Fruit fly (Drosophila melanogaster) whole organism, prepupa: ENCODE results near the gene CG7920.

Experiments used
- CG10631 ChIP-seq: fragments of 200-800 bp; sonication (Bioruptor generic); optimal IDR thresholded peaks from 2 replicates; lab custom pipeline; 2016; ENCODE audit warnings: missing biosample characterization, missing genetic modification characterization
- CG11762 ChIP-seq: fragments of 200-800 bp; sonication (Bioruptor generic); optimal IDR thresholded peaks from 3 replicates; lab custom pipeline; 2016; ENCODE audit warnings: missing biosample characterization, missing genetic modification characterization; ENCODE audit not compliant: insufficient read depth
- CG11902 ChIP-seq: fragments of 200-800 bp; sonication (Bioruptor generic); optimal IDR thresholded peaks from 3 replicates; lab custom pipeline; 2016; ENCODE audit warnings: missing biosample characterization, missing genetic modification characterization
- CG16779 ChIP-seq: fragments of 200-800 bp; sonication (Bioruptor generic); optimal IDR thresholded peaks from 3 replicates; lab custom pipeline; 2017; ENCODE audit warnings: missing biosample characterization, mild to moderate bottlenecking, missing genetic modification characterization
- CG3032 ChIP-seq: fragments of 200-800 bp; optimal IDR thresholded peaks from 2 replicates; lab custom pipeline; 2019; ENCODE audit warnings: missing biosample characterization, mild to moderate bottlenecking, missing genetic modification characterization, moderate library complexity
- CG31627 ChIP-seq: fragments of 200-800 bp; sonication (Bioruptor generic); optimal IDR thresholded peaks from 3 replicates; lab custom pipeline; 2016; ENCODE audit warnings: missing biosample characterization, missing genetic modification characterization
- CG34406 ChIP-seq: fragments of 200-800 bp; sonication (Bioruptor generic); optimal IDR thresholded peaks from 3 replicates; lab custom pipeline; 2016; ENCODE audit warnings: missing biosample characterization, missing genetic modification characterization
- CG3919 ChIP-seq: fragments of 200-800 bp; sonication (Bioruptor generic); optimal IDR thresholded peaks from 3 replicates; lab custom pipeline; 2016; ENCODE audit warnings: missing biosample characterization, missing genetic modification characterization
- CG4318 ChIP-seq: fragments of 200-800 bp; sonication (Bioruptor generic); optimal IDR thresholded peaks from 3 replicates; lab custom pipeline; 2017; ENCODE audit warnings: missing biosample characterization, mild to moderate bottlenecking, missing genetic modification characterization
- CG6163 ChIP-seq: fragments of 200-800 bp; sonication (Bioruptor generic); IDR thresholded peaks from 3 replicates; pipeline ENCODE4 v1.3.6; 2022; ENCODE audit warnings: missing biosample characterization, missing genetic modification characterization
- CG6276 ChIP-seq: fragments of 200-800 bp; sonication (Bioruptor generic); optimal IDR thresholded peaks from 2 replicates; lab custom pipeline; 2017; ENCODE audit warnings: missing biosample characterization, mild to moderate bottlenecking, missing genetic modification characterization
- CG6792 ChIP-seq: fragments of 200-800 bp; sonication (Bioruptor generic); optimal IDR thresholded peaks from 3 replicates; lab custom pipeline; 2016; ENCODE audit warnings: missing biosample characterization, missing genetic modification characterization
- CG6808 ChIP-seq: fragments of 200-800 bp; sonication (Bioruptor generic); optimal IDR thresholded peaks from 3 replicates; lab custom pipeline; 2017; ENCODE audit warnings: missing biosample characterization, missing genetic modification characterization, mild to moderate bottlenecking, moderate library complexity, missing genetic modification reagents
- CG6854 ChIP-seq: fragments of 200-800 bp; sonication (Bioruptor generic); optimal IDR thresholded peaks from 2 replicates; lab custom pipeline; 2017; ENCODE audit warnings: missing biosample characterization, mild to moderate bottlenecking, missing genetic modification characterization
- CG7368 ChIP-seq: fragments of 200-800 bp; sonication (Bioruptor generic); optimal IDR thresholded peaks from 3 replicates; lab custom pipeline; 2016; ENCODE audit warnings: missing biosample characterization, missing genetic modification characterization
- CG8119 ChIP-seq: fragments of 200-800 bp; sonication (Bioruptor generic); IDR thresholded peaks from 3 replicates; pipeline ENCODE4 v1.3.6; 2022; ENCODE audit warnings: missing biosample characterization, missing genetic modification characterization
- CG9139 ChIP-seq: fragments of 200-800 bp; sonication (Bioruptor generic); optimal IDR thresholded peaks from 3 replicates; lab custom pipeline; 2017; ENCODE audit warnings: missing biosample characterization, mild to moderate bottlenecking, missing genetic modification characterization
- Eip78C ChIP-seq: fragments of 200-800 bp; sonication (Bioruptor generic); peaks from one replicate; lab custom pipeline; 2016; ENCODE audit warnings: missing biosample characterization, missing genetic modification characterization
- Eip93F ChIP-seq: fragments of 200-800 bp; sonication (Bioruptor generic); optimal IDR thresholded peaks from 2 replicates; lab custom pipeline; 2016; ENCODE audit warnings: missing biosample characterization, mild to moderate bottlenecking, missing genetic modification characterization
- Gug ChIP-seq: fragments of 200-800 bp; sonication (Bioruptor generic); IDR thresholded peaks from 2 replicates; pipeline ENCODE4 v1.3.6; 2022; ENCODE audit warnings: missing biosample characterization, missing genetic modification characterization
- Hr38 ChIP-seq: sonication (Bioruptor generic); optimal IDR thresholded peaks from 2 replicates; lab custom pipeline; 2016; ENCODE audit warnings: missing biosample characterization, missing genetic modification characterization
- Hr39 ChIP-seq: fragments of 200-800 bp; sonication (Bioruptor generic); optimal IDR thresholded peaks from 2 replicates; lab custom pipeline; 2016; ENCODE audit warnings: missing biosample characterization, missing genetic modification characterization
- Lpt ChIP-seq: fragments of 200-800 bp; sonication (Bioruptor generic); optimal IDR thresholded peaks from 3 replicates; lab custom pipeline; 2016; ENCODE audit warnings: missing biosample characterization, missing genetic modification characterization
- Met ChIP-seq: fragments of 200-800 bp; sonication (Bioruptor generic); optimal IDR thresholded peaks from 3 replicates; lab custom pipeline; 2016; ENCODE audit warnings: missing biosample characterization, missing genetic modification characterization
- OdsH ChIP-seq: fragments of 200-800 bp; sonication (Bioruptor generic); optimal IDR thresholded peaks from 3 replicates; lab custom pipeline; 2016; ENCODE audit warnings: missing biosample characterization, missing genetic modification characterization
- Sox102F ChIP-seq: fragments of 200-800 bp; sonication (Bioruptor generic); optimal IDR thresholded peaks from 2 replicates; lab custom pipeline; 2016; ENCODE audit warnings: missing biosample characterization, mild to moderate bottlenecking, missing genetic modification characterization
- Sox14 ChIP-seq: fragments of 200-800 bp; sonication (Bioruptor generic); optimal IDR thresholded peaks from 3 replicates; lab custom pipeline; 2016; ENCODE audit warnings: missing biosample characterization, missing genetic modification characterization
- Sox15 ChIP-seq: fragments of 200-800 bp; sonication (Bioruptor generic); optimal IDR thresholded peaks from 3 replicates; lab custom pipeline; 2016; ENCODE audit warnings: missing biosample characterization, missing genetic modification characterization
- cyc ChIP-seq: fragments of 200-800 bp; sonication (Bioruptor generic); optimal IDR thresholded peaks from 3 replicates; lab custom pipeline; 2016; ENCODE audit warnings: missing biosample characterization, missing genetic modification characterization
- dsx ChIP-seq: fragments of 200-800 bp; optimal IDR thresholded peaks from 3 replicates; lab custom pipeline; 2019; ENCODE audit warnings: missing biosample characterization, mild to moderate bottlenecking, missing genetic modification characterization, moderate library complexity; ENCODE audit not compliant: poor library complexity, severe bottlenecking
- eg ChIP-seq: fragments of 200-800 bp; sonication (Bioruptor generic); IDR thresholded peaks from 3 replicates; pipeline ENCODE4 v1.3.6; 2022; ENCODE audit warnings: missing biosample characterization, missing genetic modification characterization
- esn ChIP-seq: fragments of 200-800 bp; sonication (Bioruptor generic); optimal IDR thresholded peaks from 2 replicates; lab custom pipeline; 2016; ENCODE audit warnings: missing biosample characterization, mild to moderate bottlenecking, missing genetic modification characterization, moderate library complexity
- fd59A ChIP-seq: fragments of 200-800 bp; sonication (Bioruptor generic); optimal IDR thresholded peaks from 2 replicates; lab custom pipeline; 2017; ENCODE audit warnings: missing biosample characterization, mild to moderate bottlenecking, missing genetic modification characterization, missing genetic modification reagents
- fkh ChIP-seq: fragments of 200-800 bp; sonication (Bioruptor generic); optimal IDR thresholded peaks from 3 replicates; lab custom pipeline; 2017; ENCODE audit warnings: missing biosample characterization, mild to moderate bottlenecking, missing genetic modification characterization, moderate library complexity
- lz ChIP-seq: fragments of 200-800 bp; sonication (Bioruptor generic); optimal IDR thresholded peaks from 3 replicates; lab custom pipeline; 2016; ENCODE audit warnings: missing biosample characterization, missing genetic modification characterization
- salr ChIP-seq, 2 experiments: fragments of 200-800 bp; sonication (Bioruptor generic); optimal IDR thresholded peaks; 3 replicates each; lab custom pipeline; 2016 to 2018; ENCODE audit warnings: missing biosample characterization in 2 of 2, missing genetic modification characterization in 2 of 2, mild to moderate bottlenecking in 1 of 2
- spab ChIP-seq: fragments of 200-800 bp; sonication (Bioruptor generic); optimal IDR thresholded peaks from 2 replicates; lab custom pipeline; 2017; ENCODE audit warnings: missing biosample characterization, mild to moderate bottlenecking, missing genetic modification characterization, missing genetic modification reagents
- ss ChIP-seq, 2 experiments: fragments of 200-800 bp; sonication (Bioruptor generic); optimal IDR thresholded peaks; 2 replicates in 1 of 2; 3 replicates in 1 of 2; lab custom pipeline; 2017 to 2018; ENCODE audit warnings: mild to moderate bottlenecking in 2 of 2, missing biosample characterization in 2 of 2, missing genetic modification characterization in 2 of 2, moderate library complexity in 1 of 2
- svp ChIP-seq: fragments of 200-800 bp; sonication (Bioruptor generic); peaks from one replicate; lab custom pipeline; 2016; ENCODE audit warnings: missing biosample characterization, missing genetic modification characterization
- topi ChIP-seq: fragments of 200-800 bp; sonication (Bioruptor generic); optimal IDR thresholded peaks from 3 replicates; lab custom pipeline; 2016; ENCODE audit warnings: missing biosample characterization, missing genetic modification characterization

CG7920 gene

DNA sequence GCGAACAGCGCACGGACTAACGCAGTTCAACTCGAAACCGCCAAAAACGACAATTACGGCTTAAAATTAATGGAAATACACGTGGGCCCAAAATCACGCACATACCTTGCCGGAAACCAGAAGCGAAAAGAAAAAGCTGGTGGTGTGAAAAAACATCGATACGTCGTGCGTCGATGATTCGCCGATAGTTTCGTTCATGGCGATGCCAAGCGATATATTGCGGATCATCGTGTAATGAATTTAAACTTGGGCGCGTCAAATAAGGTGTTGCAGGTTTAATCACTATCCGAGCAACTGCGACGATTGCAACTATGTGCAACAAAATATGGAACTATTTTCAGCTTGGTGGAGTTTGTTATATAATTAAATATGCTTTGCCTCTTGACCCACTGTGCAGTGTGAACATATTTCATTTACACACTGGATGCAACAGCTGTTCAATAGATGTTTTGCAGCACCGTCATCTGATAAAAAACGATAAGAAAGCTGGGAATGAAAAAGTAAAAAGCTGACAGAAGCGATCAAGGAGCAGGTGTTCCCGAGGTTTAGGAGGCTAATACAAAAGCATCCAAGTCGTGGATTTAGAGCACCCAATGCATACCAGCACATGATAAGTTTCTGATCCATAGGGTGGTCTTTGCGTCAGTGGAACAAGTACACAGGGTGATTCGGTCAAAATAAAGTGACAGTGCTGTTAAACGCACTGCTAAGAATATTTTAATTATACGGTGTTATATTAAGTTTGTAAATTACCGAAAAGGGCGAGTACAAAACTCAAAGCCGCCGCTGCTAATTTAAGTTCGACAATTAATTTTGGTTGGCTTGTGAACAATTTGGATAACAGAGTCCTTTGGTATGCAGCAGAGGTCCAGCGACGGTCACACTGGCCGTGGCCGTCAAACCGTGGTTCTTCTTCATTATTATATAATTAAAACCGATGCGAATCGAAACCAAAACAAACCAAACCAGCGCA lies 31.2 kb upstream of the CG7920 start, which contains the start of the genes RpL32 and CG7943 (continued):
- peak; percentile 95 for TF ChIP-seq Met (GFP tag; lab: Kevin White, UChicago)
- peak; percentile 93 for TF ChIP-seq CG11902 (GFP tag; lab: Kevin White, UChicago)
- TF ChIP-seq svp (GFP tag; lab: Kevin White, UChicago): peak; percentile 97
- TF ChIP-seq CG4318 (GFP tag; lab: Kevin White, UChicago): no peak
- peak; percentile 62 for TF ChIP-seq CG9139 (GFP tag; lab: Kevin White, UChicago)
- peak; percentile 71 for TF ChIP-seq dsx (GFP tag; lab: Kevin White, UChicago)
- peak; percentile 93 for TF ChIP-seq Sox102F (GFP tag; lab: Kevin White, UChicago)
- peak; percentile 83 for TF ChIP-seq CG16779 (tag; lab: Kevin White, UChicago)
- peak; percentile 49 to 86 for TF ChIP-seq salr (GFP tag; optimal IDR thresholded peaks at IDR 0.05; lab: Kevin White, UChicago)
- TF ChIP-seq Sox14 (GFP tag; lab: Kevin White, UChicago): peak; percentile 92
- TF ChIP-seq CG7368 (GFP tag; lab: Kevin White, UChicago): peak; percentile 92
- TF ChIP-seq CG6276 (GFP tag; lab: Kevin White, UChicago): no peak
- peak; percentile 65 to 90 for TF ChIP-seq ss (GFP tag; optimal IDR thresholded peaks at IDR 0.05; lab: Kevin White, UChicago)

DNA sequence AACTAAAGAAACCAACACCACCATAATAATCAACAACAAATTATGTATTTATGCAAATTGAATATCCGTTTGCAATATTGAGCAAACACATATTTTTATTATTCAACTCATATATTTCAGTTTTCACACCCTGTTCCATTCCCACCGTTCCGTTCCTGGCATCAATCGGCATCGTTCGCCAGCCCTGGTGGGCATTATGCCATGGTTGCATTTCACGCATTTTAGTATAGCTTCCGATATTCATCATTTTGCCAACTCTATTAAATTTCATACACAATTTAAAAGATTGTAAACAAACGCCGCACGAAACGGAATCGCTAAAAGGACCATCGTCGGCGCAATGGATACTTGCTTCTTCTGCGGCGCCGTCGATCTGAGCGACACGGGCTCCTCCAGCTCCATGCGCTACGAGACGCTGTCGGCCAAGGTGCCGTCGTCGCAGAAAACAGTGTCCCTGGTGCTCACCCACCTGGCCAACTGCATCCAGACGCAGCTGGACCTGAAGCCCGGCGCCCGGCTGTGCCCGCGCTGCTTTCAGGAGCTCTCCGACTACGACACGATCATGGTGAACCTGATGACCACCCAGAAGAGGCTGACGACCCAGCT lies 28.2 kb upstream of the CG7920 start, which contains the start of gene Sry-delta:
Sry-delta (plus strand) TSS at position 203 of the 606 bp plus-strand sequence.
- TF ChIP-seq ss (GFP tag; optimal IDR thresholded peaks at IDR 0.05; lab: Kevin White, UChicago) (no peak), spab (GFP tag; lab: Kevin White, UChicago) (no peak), eg (peak; percentile 41; the same call in 1 of the 3 replicates), CG9139 (GFP tag; lab: Kevin White, UChicago) (no peak), svp (GFP tag; lab: Kevin White, UChicago) (no peak), Hr38 (GFP tag; lab: Kevin White, UChicago) (no peak), fd59A (no peak), Eip93F (no peak), CG6854 (GFP tag; lab: Kevin White, UChicago) (peak; percentile 57), Lpt (GFP tag; lab: Kevin White, UChicago) (no peak), Gug (GFP tag; lab: Robert Waterston, UW) (peak; percentile 46), CG6792 (GFP tag; lab: Kevin White, UChicago) (peak; percentile 44), OdsH (GFP tag; lab: Kevin White, UChicago) (no peak), salr (GFP tag; optimal IDR thresholded peaks at IDR 0.05; lab: Kevin White, UChicago) (peak in 1 of 2 experiments; percentile 46), topi (GFP tag; lab: Kevin White, UChicago) (no peak), CG3919 (GFP tag; lab: Kevin White, UChicago) (no peak), CG6808 (GFP tag; lab: Kevin White, UChicago) (no peak), dsx (GFP tag; lab: Kevin White, UChicago) (peak; percentile 41), Sox102F (GFP tag; lab: Kevin White, UChicago) (no peak), CG34406 (peak; percentile 48), CG8119 (GFP tag; lab: Robert Waterston, UW) (no peak), lz (peak; percentile 79), CG6163 (GFP tag; lab: Robert Waterston, UW) (peak; percentile 77), CG3032 (tag; lab: Kevin White, UChicago) (peak; percentile 68), CG11762 (GFP tag; lab: Kevin White, UChicago) (peak; percentile 8), Eip78C (GFP tag; lab: Kevin White, UChicago) (peak; percentile 21), Met (GFP tag; lab: Kevin White, UChicago) (no peak), cyc (peak; percentile 78), Hr39 (peak; percentile 81), Sox15 (peak; percentile 39), fkh (GFP tag; lab: Kevin White, UChicago) (peak; percentile 61), CG10631 (no peak), CG31627 (GFP tag; lab: Kevin White, UChicago) (peak; percentile 84), esn (GFP tag; lab: Kevin White, UChicago) (peak; percentile 79)
